Fruit fly (Drosophila melanogaster): ENCODE measurements around the gene RhoGAP92B.

RhoGAP92B gene

dm6 chr3R:19904865-19905373 lies at the start of gene RhoGAP92B, which contains the start of gene Surf6 (continued):
- TF ChIP-seq CG31365 (tag; optimal IDR thresholded peaks at IDR 0.05) (peak; percentile 49), zf30C (GFP tag; optimal IDR thresholded peaks at IDR 0.05) (no peak), chinmo (GFP tag; IDR thresholded peaks at IDR 0.05; ENCODE audit: partially characterized antibody) (0 out of 4 replicates have a peak, but pooled peaks have one; percentile 43), fd96Cb (tag; optimal IDR thresholded peaks at IDR 0.05) (peak; percentile 9), lola (GFP tag; optimal IDR thresholded peaks at IDR 0.05) (peak in 1 of 3 experiments; percentile 44), CG9932 (GFP tag; IDR thresholded peaks at IDR 0.05) (peak; percentile 52), Fer2 (tag; optimal IDR thresholded peaks at IDR 0.05) (peak; percentile 8), CG6254 (GFP tag; optimal IDR thresholded peaks at IDR 0.05) (peak; percentile 52), jumu (GFP tag; optimal IDR thresholded peaks at IDR 0.05) (peak; percentile 77), Gsc (GFP tag; IDR thresholded peaks at IDR 0.05) (no peak), ewg (GFP tag; optimal IDR thresholded peaks at IDR 0.05) (peak; percentile 40), schlank (tag; optimal IDR thresholded peaks at IDR 0.05) (peak; percentile 4), CG12942 (GFP tag; optimal IDR thresholded peaks at IDR 0.05) (peak; percentile 49), mld (GFP tag; IDR thresholded peaks at IDR 0.05; ENCODE audit: partially characterized antibody) (no peak), CrebB (tag; optimal IDR thresholded peaks at IDR 0.05) (no peak), Mad (GFP tag; optimal IDR thresholded peaks at IDR 0.05) (peak; percentile 63), CG4404 (GFP tag; IDR thresholded peaks at IDR 0.05) (no peak), CG2120 (GFP tag; optimal IDR thresholded peaks at IDR 0.05) (peak; percentile 65), CG15479 (GFP tag; optimal IDR thresholded peaks at IDR 0.05) (no peak), prd (optimal IDR thresholded peaks at IDR 0.05) (no peak), prd (GFP tag; IDR thresholded peaks at IDR 0.05) (peak; percentile 62; the same call in 2 of the 3 replicates), row (GFP tag; IDR thresholded peaks at IDR 0.05) (peak; percentile 71), HHEX (GFP tag; optimal IDR thresholded peaks at IDR 0.05) (peak; percentile 58), crol (GFP tag; IDR thresholded peaks at IDR 0.05) (no peak), CG8924 (tag; optimal IDR thresholded peaks at IDR 0.05) (peak; percentile 70), Hr51 (GFP tag; optimal IDR thresholded peaks at IDR 0.05) (peak; percentile 32 to 55), Fer1 (GFP tag; optimal IDR thresholded peaks at IDR 0.05) (peak; percentile 79), CG6791 (GFP tag; IDR thresholded peaks at IDR 0.05; ENCODE audit: partially characterized antibody) (0 out of 3 replicates have a peak, but pooled peaks have one; percentile 43), Nf-YC (tag; optimal IDR thresholded peaks at IDR 0.05) (peak; percentile 62), da (GFP tag; optimal IDR thresholded peaks at IDR 0.05) (no peak), chif (GFP tag; optimal IDR thresholded peaks at IDR 0.05) (peak in 1 of 2 experiments; percentile 62), CG11398 (GFP tag; optimal IDR thresholded peaks at IDR 0.05) (peak; percentile 32), fd64A (GFP tag; optimal IDR thresholded peaks at IDR 0.05) (peak; percentile 23), Gug (GFP tag; IDR thresholded peaks at IDR 0.05) (no peak)

- TF ChIP-seq CG12942 (GFP tag; optimal IDR thresholded peaks at IDR 0.05) (no peak), dimm (GFP tag; IDR thresholded peaks at IDR 0.05) (no peak), Nf-YA (GFP tag; IDR thresholded peaks at IDR 0.05) (no peak), chinmo (GFP tag; IDR thresholded peaks at IDR 0.05; ENCODE audit: partially characterized antibody) (0 out of 4 replicates have a peak, but pooled peaks have one; percentile 51), CG18619 (GFP tag; optimal IDR thresholded peaks at IDR 0.05) (peak; percentile 55), CG2120 (GFP tag; optimal IDR thresholded peaks at IDR 0.05) (peak; percentile 62), CG10274 (GFP tag; optimal IDR thresholded peaks at IDR 0.05) (no peak), CG7556 (GFP tag; optimal IDR thresholded peaks at IDR 0.05) (no peak), peb (GFP tag; IDR thresholded peaks at IDR 0.05) (no peak), Abd-B (GFP tag; optimal IDR thresholded peaks at IDR 0.05) (no peak), Poxn (GFP tag; IDR thresholded peaks at IDR 0.05) (no peak), Dref (GFP tag; IDR thresholded peaks at IDR 0.05) (no peak), chm (GFP tag; IDR thresholded peaks at IDR 0.05) (peak; percentile 61), Ptx1 (GFP tag; IDR thresholded peaks at IDR 0.05) (no peak), CG13624 (GFP tag; optimal IDR thresholded peaks at IDR 0.05) (peak; percentile 25), CG18599 (GFP tag; optimal IDR thresholded peaks at IDR 0.05) (peak; percentile 81), otp (GFP tag; IDR thresholded peaks at IDR 0.05) (0 out of 3 replicates have a peak, but pooled peaks have one; percentile 31), D19B (GFP tag; optimal IDR thresholded peaks at IDR 0.05) (no peak)
These were observed 46.8 kb upstream of the RhoGAP92B start for dm6 chr3R:19858017-19858659.

Data from whole organism, embryonic.